Fruit fly (Drosophila melanogaster) Kc167 (cell line): ENCODE results near the gene CG33928.

ENCODE experiments used
- Myc ChIP-seq: fragments of >200 bp; optimal IDR thresholded peaks from 2 replicates; lab custom pipeline; 2017; ENCODE audit warnings: missing external identifiers
- Sin3A ChIP-seq: fragments of >200 bp; optimal IDR thresholded peaks from 2 replicates; lab custom pipeline; 2018; ENCODE audit warnings: missing external identifiers
- h ChIP-seq: fragments of >200 bp; optimal IDR thresholded peaks from 3 replicates; lab custom pipeline; 2018; ENCODE audit warnings: missing external identifiers
- insv ChIP-seq: fragments of >200 bp; optimal IDR thresholded peaks from 3 replicates; lab custom pipeline; 2018; ENCODE audit warnings: missing external identifiers
- psq ChIP-seq: fragments of >200 bp; optimal IDR thresholded peaks from 2 replicates; lab custom pipeline; 2017; ENCODE audit warnings: missing external identifiers
- ttk ChIP-seq: sonication (Bioruptor generic); optimal IDR thresholded peaks from 2 replicates; lab custom pipeline; 2017; ENCODE audit warnings: missing external identifiers

The CG33928 gene

dm6 chr2L:17436500-17436899 lies at the start of gene CG33928:
TSS of gene CG33928 (minus strand) at chr2L:17436600.
- TF ChIP-seq Sin3A (lab: Kevin White, UChicago) = no peak
- TF ChIP-seq h (lab: Kevin White, UChicago) = no peak
- TF ChIP-seq Myc (lab: Kevin White, UChicago) = no peak
- no peak for TF ChIP-seq ttk (lab: Kevin White, UChicago)
- no peak for TF ChIP-seq psq (lab: Kevin White, UChicago)
- TF ChIP-seq insv = no peak

- TF ChIP-seq psq (lab: Kevin White, UChicago) (no peak), ttk (lab: Kevin White, UChicago) (no peak), h (lab: Kevin White, UChicago) (no peak), Myc (lab: Kevin White, UChicago) (no peak), insv (no peak), Sin3A (lab: Kevin White, UChicago) (no peak)
Observed at dm6 chr2L:17485457-17485856, 49.1 kb upstream of the CG33928 start, which contains the start of the genes CG43221 and CG43645. TSS of gene CG43221 (plus strand) at chr2L:17485757. TSS of gene CG43645 (plus strand) at chr2L:17485757.

- no peak for TF ChIP-seq ttk (lab: Kevin White, UChicago)
- no peak for TF ChIP-seq Sin3A (lab: Kevin White, UChicago)
- no peak for TF ChIP-seq Myc (lab: Kevin White, UChicago)
- no peak for TF ChIP-seq insv
- TF ChIP-seq psq (lab: Kevin White, UChicago) = no peak
- no peak for TF ChIP-seq h (lab: Kevin White, UChicago)
Observed at dm6 chr2L:17484174-17484573, 47.8 kb upstream of the CG33928 start, which contains the start of the genes GCS2beta and CG5131. TSS of gene GCS2beta (minus strand) at chr2L:17484307. TSS of gene CG5131 (plus strand) at chr2L:17484501.

dm6 chr2L:17480943-17481580 lies 44.7 kb upstream of the CG33928 start, which contains the start of the genes fws and Lamtor3:
TSS of gene fws (minus strand) at chr2L:17481029.
TSS of gene Lamtor3 (plus strand) at chr2L:17481231.
- TF ChIP-seq insv (no peak), ttk (lab: Kevin White, UChicago) (no peak), Myc (lab: Kevin White, UChicago) (no peak), psq (lab: Kevin White, UChicago) (no peak)

- TF ChIP-seq Sin3A (lab: Kevin White, UChicago) (no peak), Myc (lab: Kevin White, UChicago) (no peak), insv (no peak), ttk (lab: Kevin White, UChicago) (no peak), psq (lab: Kevin White, UChicago) (no peak), h (lab: Kevin White, UChicago) (no peak)
Observed at dm6 chr2L:17477710-17478109, 41.3 kb upstream of the CG33928 start, which contains the start of gene cass. TSS of gene cass (minus strand) at chr2L:17477888.

- TF ChIP-seq Sin3A (lab: Kevin White, UChicago) (no peak), ttk (lab: Kevin White, UChicago) (no peak), Myc (lab: Kevin White, UChicago) (no peak), psq (lab: Kevin White, UChicago) (no peak), insv (no peak), h (lab: Kevin White, UChicago) (no peak)
Observed at dm6 chr2L:17472582-17473524, 36.5 kb upstream of the CG33928 start, which contains the start of gene BicD. TSS of gene BicD (minus strand) at chr2L:17473215.

- TF ChIP-seq Myc (lab: Kevin White, UChicago) = no peak
- TF ChIP-seq psq (lab: Kevin White, UChicago) = no peak
- no peak for TF ChIP-seq h (lab: Kevin White, UChicago)
- TF ChIP-seq ttk (lab: Kevin White, UChicago) = no peak
- TF ChIP-seq insv = no peak
- no peak for TF ChIP-seq Sin3A (lab: Kevin White, UChicago)
Observed at dm6 chr2L:17471524-17471923, 35.1 kb upstream of the CG33928 start, which contains the start of gene Sgt. TSS of gene Sgt (plus strand) at chr2L:17471603.

- no peak for TF ChIP-seq Sin3A (lab: Kevin White, UChicago)
- no peak for TF ChIP-seq Myc (lab: Kevin White, UChicago)
- no peak for TF ChIP-seq h (lab: Kevin White, UChicago)
- no peak for TF ChIP-seq insv
- no peak for TF ChIP-seq psq (lab: Kevin White, UChicago)
- TF ChIP-seq ttk (lab: Kevin White, UChicago) = no peak
Observed at dm6 chr2L:17470630-17471029, 34.2 kb upstream of the CG33928 start.

dm6 chr2L:17466950-17467349 lies 30.6 kb upstream of the CG33928 start:
- TF ChIP-seq Sin3A (lab: Kevin White, UChicago) (no peak), psq (lab: Kevin White, UChicago) (no peak), Myc (lab: Kevin White, UChicago) (no peak), insv (no peak)

dm6 chr2L:17465915-17466677 lies 29.7 kb upstream of the CG33928 start:
- TF ChIP-seq ttk (lab: Kevin White, UChicago) = no peak
- no peak for TF ChIP-seq h (lab: Kevin White, UChicago)
- no peak for TF ChIP-seq psq (lab: Kevin White, UChicago)
- no peak for TF ChIP-seq insv
- no peak for TF ChIP-seq Myc (lab: Kevin White, UChicago)
- TF ChIP-seq Sin3A (lab: Kevin White, UChicago) = no peak
